Fruit fly (Drosophila melanogaster) whole organism, embryonic: Measurements from ENCODE around the gene ppk17.

ENCODE experiments used
- Bdp1 ChIP-seq: fragments of 200-800 bp; sonication (Bioruptor generic); optimal IDR thresholded peaks from 3 replicates; lab custom pipeline; 2016; ENCODE audit warnings: missing biosample characterization, missing genetic modification characterization
- CG10654 ChIP-seq: fragments of 200-800 bp; sonication (Bioruptor generic); optimal IDR thresholded peaks from 2 replicates; lab custom pipeline; 2016; ENCODE audit warnings: missing biosample characterization, missing genetic modification characterization
- CG11723 ChIP-seq: fragments of 200-800 bp; sonication (Bioruptor generic); optimal IDR thresholded peaks from 2 replicates; lab custom pipeline; 2017; ENCODE audit warnings: missing biosample characterization, mild to moderate bottlenecking, missing genetic modification characterization
- CG12236 ChIP-seq: fragments of 200-800 bp; sonication (Bioruptor generic); optimal IDR thresholded peaks from 2 replicates; lab custom pipeline; 2016; ENCODE audit warnings: missing biosample characterization, missing genetic modification characterization
- CG12391 ChIP-seq: fragments of 200-800 bp; sonication (Bioruptor generic); optimal IDR thresholded peaks from 3 replicates; lab custom pipeline; 2018; ENCODE audit warnings: missing biosample characterization, mild to moderate bottlenecking, missing genetic modification characterization, moderate library complexity
- CG12942 ChIP-seq: fragments of 200-800 bp; sonication (Bioruptor generic); optimal IDR thresholded peaks from 3 replicates; lab custom pipeline; 2016; ENCODE audit warnings: missing biosample characterization, missing genetic modification characterization
- CG15479 ChIP-seq: fragments of 200-800 bp; sonication (Bioruptor generic); optimal IDR thresholded peaks from 3 replicates; lab custom pipeline; 2019; ENCODE audit warnings: missing biosample characterization, mild to moderate bottlenecking, missing genetic modification characterization, moderate library complexity
- CG15601 ChIP-seq: fragments of 200-800 bp; sonication (Bioruptor generic); optimal IDR thresholded peaks from 3 replicates; lab custom pipeline; 2019; ENCODE audit warnings: missing biosample characterization, mild to moderate bottlenecking, missing genetic modification characterization, moderate library complexity
- CG17829 ChIP-seq: fragments of 200-800 bp; optimal IDR thresholded peaks from 2 replicates; lab custom pipeline; 2019; ENCODE audit warnings: missing biosample characterization, mild to moderate bottlenecking, missing genetic modification characterization, moderate library complexity
- CG2712 ChIP-seq: fragments of 200-800 bp; optimal IDR thresholded peaks from 3 replicates; lab custom pipeline; 2019; ENCODE audit warnings: missing biosample characterization, mild to moderate bottlenecking, missing genetic modification characterization, moderate library complexity
- CG34224 ChIP-seq: fragments of 200-800 bp; sonication (Bioruptor generic); IDR thresholded peaks from 3 replicates; pipeline ENCODE4 v1.3.6; 2022; ENCODE audit warnings: missing biosample characterization, missing genetic modification characterization; ENCODE audit not compliant: partially characterized antibody
- CG4360 ChIP-seq: fragments of 200-800 bp; sonication (Bioruptor generic); IDR thresholded peaks from 2 replicates; pipeline ENCODE4 v1.3.6; 2022; ENCODE audit warnings: missing biosample characterization, missing genetic modification characterization
- CG4404 ChIP-seq: fragments of 200-800 bp; sonication (Bioruptor generic); IDR thresholded peaks from 2 replicates; pipeline ENCODE4 v1.3.6; 2022; ENCODE audit warnings: missing biosample characterization, missing genetic modification characterization
- CG4854 ChIP-seq: fragments of 200-800 bp; sonication (Bioruptor generic); optimal IDR thresholded peaks from 2 replicates; lab custom pipeline; 2016; ENCODE audit warnings: missing biosample characterization, missing genetic modification characterization, inconsistent platforms
- CG7963 ChIP-seq: fragments of 200-800 bp; sonication (Bioruptor generic); IDR thresholded peaks from 3 replicates; pipeline ENCODE4 v1.3.6; 2022; ENCODE audit warnings: missing biosample characterization, missing genetic modification characterization; ENCODE audit not compliant: partially characterized antibody
- CG8478 ChIP-seq: fragments of >200 bp; optimal IDR thresholded peaks from 2 replicates; lab custom pipeline; 2018
- CG9817 ChIP-seq: fragments of 200-800 bp; sonication (Bioruptor generic); optimal IDR thresholded peaks from 2 replicates; lab custom pipeline; 2018; ENCODE audit warnings: missing biosample characterization, mild to moderate bottlenecking, missing genetic modification characterization, moderate library complexity
- D19B ChIP-seq: fragments of 200-800 bp; sonication (Bioruptor generic); optimal IDR thresholded peaks from 2 replicates; lab custom pipeline; 2017; ENCODE audit warnings: missing biosample characterization, mild to moderate bottlenecking, missing genetic modification characterization
- Dbx ChIP-seq: fragments of 200-800 bp; sonication (Bioruptor generic); IDR thresholded peaks from 3 replicates; pipeline ENCODE4 v1.3.6; 2022; ENCODE audit warnings: missing biosample characterization, missing genetic modification characterization
- Deaf1 ChIP-seq: fragments of 200-800 bp; optimal IDR thresholded peaks from 3 replicates; lab custom pipeline; 2019; ENCODE audit warnings: missing biosample characterization, mild to moderate bottlenecking, missing genetic modification characterization, moderate library complexity
- Dfd ChIP-seq, 2 experiments: fragments of >200 bp; optimal IDR thresholded peaks; 2 replicates each; lab custom pipeline; 2017; ENCODE audit warnings: missing biosample characterization in 2 of 2, missing genetic modification characterization in 2 of 2
- Dll ChIP-seq: fragments of 200-800 bp; sonication (Bioruptor generic); IDR thresholded peaks from 4 replicates; pipeline ENCODE4 v1.3.6; 2022; ENCODE audit warnings: missing biosample characterization, missing genetic modification characterization; ENCODE audit not compliant: partially characterized antibody
- Doc3 ChIP-seq: fragments of 200-800 bp; sonication (Bioruptor generic); IDR thresholded peaks from 3 replicates; pipeline ENCODE4 v1.3.6; 2022; ENCODE audit warnings: missing biosample characterization, missing genetic modification characterization; ENCODE audit not compliant: partially characterized antibody
- Dp ChIP-seq: fragments of 200-800 bp; sonication (Bioruptor generic); optimal IDR thresholded peaks from 2 replicates; lab custom pipeline; 2018; ENCODE audit warnings: missing biosample characterization, mild to moderate bottlenecking, missing genetic modification characterization, moderate library complexity
- Fer2 ChIP-seq: fragments of 200-800 bp; sonication (Bioruptor generic); optimal IDR thresholded peaks from 2 replicates; lab custom pipeline; 2018; ENCODE audit warnings: missing biosample characterization, mild to moderate bottlenecking, missing genetic modification characterization, moderate library complexity
- GATAe ChIP-seq: fragments of 200-800 bp; sonication (Bioruptor generic); conservative IDR thresholded peaks from 2 replicates; pipeline ENCODE4 v1.3.6; 2022; ENCODE audit warnings: missing biosample characterization, missing genetic modification characterization
- Hr51 ChIP-seq, 2 experiments: fragments of 200-800 bp; sonication (Bioruptor generic); optimal IDR thresholded peaks; 2 replicates in 1 of 2; 3 replicates in 1 of 2; lab custom pipeline; 2016 to 2018; ENCODE audit warnings: missing biosample characterization in 2 of 2, missing genetic modification characterization in 2 of 2, mild to moderate bottlenecking in 1 of 2, moderate library complexity in 1 of 2
- Lim3 ChIP-seq: fragments of 200-800 bp; sonication (Bioruptor generic); IDR thresholded peaks from 2 replicates; pipeline ENCODE4 v1.3.6; 2022; ENCODE audit warnings: missing biosample characterization, missing genetic modification characterization
- MBD-R2 ChIP-seq: fragments of 200-800 bp; sonication (Bioruptor generic); IDR thresholded peaks from 2 replicates; pipeline ENCODE4 v1.3.6; 2022; ENCODE audit warnings: missing biosample characterization, missing genetic modification characterization
- Med ChIP-seq: fragments of 200-800 bp; sonication (Bioruptor generic); peaks from one replicate; lab custom pipeline; 2016; ENCODE audit warnings: missing biosample characterization, missing genetic modification characterization, mild to moderate bottlenecking, inconsistent platforms, moderate library complexity
- NFAT ChIP-seq: fragments of 200-800 bp; sonication (Bioruptor generic); IDR thresholded peaks from 2 replicates; pipeline ENCODE4 v1.3.6; 2022; ENCODE audit warnings: missing biosample characterization, missing genetic modification characterization
- Neu2 ChIP-seq: fragments of 200-800 bp; sonication (Bioruptor generic); optimal IDR thresholded peaks from 3 replicates; lab custom pipeline; 2016; ENCODE audit warnings: missing biosample characterization, missing genetic modification characterization, borderline replicate concordance
- Opbp ChIP-seq: fragments of 200-800 bp; sonication (Bioruptor generic); IDR thresholded peaks from 3 replicates; pipeline ENCODE4 v1.3.6; 2022; ENCODE audit warnings: missing biosample characterization, missing genetic modification characterization; ENCODE audit not compliant: partially characterized antibody
- Optix ChIP-seq: fragments of 200-800 bp; sonication (Bioruptor generic); IDR thresholded peaks from 3 replicates; pipeline ENCODE4 v1.3.6; 2022; ENCODE audit warnings: missing biosample characterization, missing genetic modification characterization
- Sin3A ChIP-seq: fragments of >200 bp; optimal IDR thresholded peaks from 2 replicates; lab custom pipeline; 2018
- al ChIP-seq: fragments of 200-800 bp; sonication (Bioruptor generic); IDR thresholded peaks from 2 replicates; pipeline ENCODE4 v1.3.6; 2022; ENCODE audit warnings: missing biosample characterization, missing genetic modification characterization
- bsh ChIP-seq, 2 experiments: fragments of 200-800 bp; sonication (Bioruptor generic); optimal IDR thresholded peaks; 2 replicates each; lab custom pipeline; 2017 to 2018; ENCODE audit warnings: mild to moderate bottlenecking in 2 of 2, missing biosample characterization in 2 of 2, missing genetic modification characterization in 2 of 2, moderate library complexity in 1 of 2
- chif ChIP-seq, 2 experiments: fragments of 200-800 bp; sonication (Bioruptor generic); optimal IDR thresholded peaks; 3 replicates each; lab custom pipeline; 2016; ENCODE audit warnings: missing biosample characterization in 2 of 2, missing genetic modification characterization in 2 of 2
- dati ChIP-seq: fragments of 200-800 bp; sonication (Bioruptor generic); IDR thresholded peaks from 2 replicates; pipeline ENCODE4 v1.3.6; 2022; ENCODE audit warnings: missing biosample characterization, missing genetic modification characterization
- dysf ChIP-seq: fragments of 200-800 bp; sonication (Bioruptor generic); IDR thresholded peaks from 3 replicates; pipeline ENCODE4 v1.3.6; 2022; ENCODE audit warnings: missing biosample characterization, missing genetic modification characterization
- gem ChIP-seq: fragments of 200-800 bp; sonication (Bioruptor generic); optimal IDR thresholded peaks from 2 replicates; lab custom pipeline; 2019; ENCODE audit warnings: missing biosample characterization, mild to moderate bottlenecking, missing genetic modification characterization, moderate library complexity
- nom ChIP-seq: fragments of 200-800 bp; sonication (Bioruptor generic); optimal IDR thresholded peaks from 2 replicates; lab custom pipeline; 2017; ENCODE audit warnings: missing biosample characterization, missing genetic modification characterization, mild to moderate bottlenecking, moderate library complexity, missing genetic modification reagents
- oc ChIP-seq: fragments of 200-800 bp; sonication (Bioruptor generic); optimal IDR thresholded peaks from 2 replicates; lab custom pipeline; 2018; ENCODE audit warnings: missing biosample characterization, mild to moderate bottlenecking, missing genetic modification characterization, moderate library complexity
- peb ChIP-seq: fragments of 200-800 bp; sonication (Bioruptor generic); IDR thresholded peaks from 2 replicates; pipeline ENCODE4 v1.3.6; 2022; ENCODE audit warnings: missing biosample characterization, missing genetic modification characterization
- pnt ChIP-seq: fragments of 200-800 bp; sonication (Bioruptor generic); optimal IDR thresholded peaks from 3 replicates; lab custom pipeline; 2016; ENCODE audit warnings: missing biosample characterization, missing genetic modification characterization
- row ChIP-seq: fragments of 200-800 bp; sonication (Bioruptor generic); IDR thresholded peaks from 3 replicates; pipeline ENCODE4 v1.3.6; 2022; ENCODE audit warnings: missing biosample characterization, missing genetic modification characterization
- sima ChIP-seq: fragments of 200-800 bp; sonication (Bioruptor generic); optimal IDR thresholded peaks from 2 replicates; lab custom pipeline; 2016; ENCODE audit warnings: missing biosample characterization, missing genetic modification characterization
- tgo ChIP-seq: fragments of 200-800 bp; sonication (Bioruptor generic); IDR thresholded peaks from 3 replicates; pipeline ENCODE4 v1.3.6; 2022; ENCODE audit warnings: missing biosample characterization, missing genetic modification characterization
- tna ChIP-seq: fragments of 200-800 bp; sonication (Bioruptor generic); IDR thresholded peaks from 2 replicates; pipeline ENCODE4 v1.3.6; 2022; ENCODE audit warnings: missing biosample characterization, missing genetic modification characterization; ENCODE audit not compliant: partially characterized antibody
- toy ChIP-seq: fragments of 200-800 bp; sonication (Bioruptor generic); IDR thresholded peaks from 2 replicates; pipeline ENCODE4 v1.3.6; 2022; ENCODE audit warnings: missing biosample characterization, missing genetic modification characterization

Gene ppk17

dm6 chr2L:16743055-16743805 is 17.1 kb downstream of the ppk17 start, which contains the start of the genes LSm7 and BuGZ (continued):
- TF ChIP-seq row (GFP tag; lab: Robert Waterston, UW) (peak; percentile 49; the same call in 1 of the 3 replicates), Sin3A (lab: Kevin White, UChicago) (peak; percentile 32), CG11723 (GFP tag; lab: Kevin White, UChicago) (no peak), Optix (no peak), oc (no peak), CG12236 (GFP tag; lab: Kevin White, UChicago) (no peak), dati (GFP tag; lab: Robert Waterston, UW) (no peak), Dfd (GFP tag; optimal IDR thresholded peaks at IDR 0.05; lab: Kevin White, UChicago) (no peak), chif (GFP tag; optimal IDR thresholded peaks at IDR 0.05; lab: Kevin White, UChicago) (peak in 1 of 2 experiments; percentile 19), peb (GFP tag; lab: Robert Waterston, UW) (no peak), Fer2 (tag; lab: Kevin White, UChicago) (no peak), gem (tag; lab: Kevin White, UChicago) (no peak), pnt (GFP tag; lab: Kevin White, UChicago) (no peak), bsh (GFP tag; optimal IDR thresholded peaks at IDR 0.05; lab: Kevin White, UChicago) (no peak), Deaf1 (no peak), CG8478 (lab: Kevin White, UChicago) (no peak), Bdp1 (no peak), tgo (GFP tag; lab: Robert Waterston, UW) (no peak), Lim3 (GFP tag; lab: Robert Waterston, UW) (no peak), CG4404 (GFP tag; lab: Robert Waterston, UW) (no peak), CG17829 (peak; percentile 60), GATAe (GFP tag; lab: Robert Waterston, UW) (no peak), MBD-R2 (peak; percentile 74), Dp (peak; percentile 61), NFAT (no peak; the same call in 1 of the 2 replicates), CG34224 (GFP tag; lab: Robert Waterston, UW) (peak; percentile 42; the same call in 2 of the 3 replicates), Opbp (peak; percentile 37; the same call in 1 of the 3 replicates), dysf (GFP tag; lab: Robert Waterston, UW) (no peak), Dbx (GFP tag; lab: Robert Waterston, UW) (no peak; the same call in 2 of the 3 replicates), CG15479 (GFP tag; lab: Kevin White, UChicago) (no peak), nom (GFP tag; lab: Kevin White, UChicago) (no peak), Med (peak; percentile 90), CG4360 (no peak), CG4854 (GFP tag; lab: Kevin White, UChicago) (no peak), CG10654 (GFP tag; lab: Kevin White, UChicago) (no peak), CG9817 (tag; lab: Kevin White, UChicago) (no peak), Doc3 (peak; percentile 49; the same call in 2 of the 3 replicates), Dll (GFP tag; lab: Robert Waterston, UW) (peak; percentile 78), al (GFP tag; lab: Robert Waterston, UW) (no peak), Hr51 (GFP tag; optimal IDR thresholded peaks at IDR 0.05; lab: Kevin White, UChicago) (peak in 1 of 2 experiments; percentile 10), Neu2 (no peak), CG15601 (tag; lab: Kevin White, UChicago) (peak; percentile 62), CG2712 (tag; lab: Kevin White, UChicago) (peak; percentile 65), CG7963 (no peak), CG12942 (no peak), tna (GFP tag; lab: Robert Waterston, UW) (no peak), D19B (no peak), sima (GFP tag; lab: Kevin White, UChicago) (no peak), toy (GFP tag; lab: Robert Waterston, UW) (no peak), CG12391 (no peak)
